Fruit fly (Drosophila melanogaster) whole organism, embryonic: ENCODE results near the gene h-cup.
A peak's percentile ranks its signal among the peaks of the same experiment; 100 is the strongest.

ENCODE experiments used
- Atf-2 ChIP-seq: fragments of 200-800 bp; sonication (Bioruptor generic); optimal IDR thresholded peaks from 2 replicates; lab custom pipeline; 2016; ENCODE audit warnings: missing biosample characterization, missing genetic modification characterization
- Bteb2 ChIP-seq: fragments of 200-800 bp; sonication (Bioruptor generic); optimal IDR thresholded peaks from 2 replicates; lab custom pipeline; 2016; ENCODE audit warnings: missing biosample characterization, missing genetic modification characterization
- CG10366 ChIP-seq: fragments of 200-800 bp; sonication (Bioruptor generic); IDR thresholded peaks from 2 replicates; pipeline ENCODE4 v1.3.6; 2022; ENCODE audit warnings: missing biosample characterization, missing genetic modification characterization
- CG1233 ChIP-seq: fragments of 200-800 bp; sonication (Bioruptor generic); optimal IDR thresholded peaks from 4 replicates; lab custom pipeline; 2018; ENCODE audit warnings: missing biosample characterization, mild to moderate bottlenecking, missing genetic modification characterization
- CG12942 ChIP-seq: fragments of 200-800 bp; sonication (Bioruptor generic); optimal IDR thresholded peaks from 3 replicates; lab custom pipeline; 2016; ENCODE audit warnings: missing biosample characterization, missing genetic modification characterization
- CG13624 ChIP-seq: fragments of 200-800 bp; sonication (Bioruptor generic); optimal IDR thresholded peaks from 2 replicates; lab custom pipeline; 2016; ENCODE audit warnings: missing biosample characterization, missing genetic modification characterization
- CG13775 ChIP-seq: fragments of 200-800 bp; sonication (Bioruptor generic); optimal IDR thresholded peaks from 3 replicates; lab custom pipeline; 2017; ENCODE audit warnings: missing biosample characterization, mild to moderate bottlenecking, missing genetic modification characterization
- CG17568 ChIP-seq: fragments of 200-800 bp; sonication (Bioruptor generic); optimal IDR thresholded peaks from 2 replicates; lab custom pipeline; 2018; ENCODE audit warnings: missing biosample characterization, mild to moderate bottlenecking, missing genetic modification characterization, moderate library complexity
- CG18262 ChIP-seq: fragments of 200-800 bp; optimal IDR thresholded peaks from 3 replicates; lab custom pipeline; 2019; ENCODE audit warnings: missing biosample characterization, mild to moderate bottlenecking, missing genetic modification characterization, moderate library complexity
- CG18619 ChIP-seq: fragments of 200-800 bp; sonication (Bioruptor generic); optimal IDR thresholded peaks from 3 replicates; lab custom pipeline; 2017; ENCODE audit warnings: missing biosample characterization, mild to moderate bottlenecking, missing genetic modification characterization
- CG18764 ChIP-seq: fragments of 200-800 bp; sonication (Bioruptor generic); optimal IDR thresholded peaks from 3 replicates; lab custom pipeline; 2016; ENCODE audit warnings: missing biosample characterization, missing genetic modification characterization
- CG2116 ChIP-seq: fragments of 200-800 bp; sonication (Bioruptor generic); optimal IDR thresholded peaks from 3 replicates; lab custom pipeline; 2018; ENCODE audit warnings: missing biosample characterization, mild to moderate bottlenecking, missing genetic modification characterization
- CG2129 ChIP-seq: fragments of 200-800 bp; sonication (Bioruptor generic); IDR thresholded peaks from 2 replicates; pipeline ENCODE4 v1.3.6; 2022; ENCODE audit warnings: missing biosample characterization, missing genetic modification characterization; ENCODE audit not compliant: partially characterized antibody
- CG31388 ChIP-seq: fragments of 200-800 bp; sonication (Bioruptor generic); optimal IDR thresholded peaks from 2 replicates; lab custom pipeline; 2016; ENCODE audit warnings: missing biosample characterization, missing genetic modification characterization
- CG4617 ChIP-seq: fragments of 200-800 bp; sonication (Bioruptor generic); optimal IDR thresholded peaks from 3 replicates; lab custom pipeline; 2016; ENCODE audit warnings: missing biosample characterization, missing genetic modification characterization, borderline replicate concordance
- CG4820 ChIP-seq: fragments of 200-800 bp; sonication (Bioruptor generic); optimal IDR thresholded peaks from 3 replicates; lab custom pipeline; 2016; ENCODE audit warnings: missing biosample characterization, missing genetic modification characterization
- CG5180 ChIP-seq: fragments of 200-800 bp; sonication (Bioruptor generic); optimal IDR thresholded peaks from 3 replicates; lab custom pipeline; 2017; ENCODE audit warnings: missing biosample characterization, missing genetic modification characterization, mild to moderate bottlenecking, moderate library complexity, missing genetic modification reagents
- CG6254 ChIP-seq: fragments of 200-800 bp; sonication (Bioruptor generic); optimal IDR thresholded peaks from 3 replicates; lab custom pipeline; 2017; ENCODE audit warnings: mild to moderate bottlenecking, missing biosample characterization, missing genetic modification reagents, missing genetic modification characterization
- CG6765 ChIP-seq: fragments of 200-800 bp; sonication (Bioruptor generic); optimal IDR thresholded peaks from 3 replicates; lab custom pipeline; 2017; ENCODE audit warnings: missing biosample characterization, mild to moderate bottlenecking, missing genetic modification characterization
- CG7963 ChIP-seq: fragments of 200-800 bp; sonication (Bioruptor generic); IDR thresholded peaks from 3 replicates; pipeline ENCODE4 v1.3.6; 2022; ENCODE audit warnings: missing biosample characterization, missing genetic modification characterization; ENCODE audit not compliant: partially characterized antibody
- CG8290 ChIP-seq, 3 experiments: fragments of 200-800 bp; sonication (Bioruptor generic); optimal IDR thresholded peaks; 2 replicates each; lab custom pipeline; 2016 to 2019; ENCODE audit warnings: missing biosample characterization in 3 of 3, missing genetic modification characterization in 3 of 3, mild to moderate bottlenecking in 2 of 3, moderate library complexity in 1 of 3
- CG9609 ChIP-seq: fragments of 200-800 bp; sonication (Bioruptor generic); optimal IDR thresholded peaks from 3 replicates; lab custom pipeline; 2016; ENCODE audit warnings: missing biosample characterization, missing genetic modification characterization
- D19A ChIP-seq: fragments of 200-800 bp; optimal IDR thresholded peaks from 3 replicates; lab custom pipeline; 2019; ENCODE audit warnings: missing biosample characterization, mild to moderate bottlenecking, missing genetic modification characterization, moderate library complexity
- Gug ChIP-seq: fragments of 200-800 bp; sonication (Bioruptor generic); IDR thresholded peaks from 4 replicates; pipeline ENCODE4 v1.3.6; 2022; ENCODE audit warnings: missing biosample characterization, missing genetic modification characterization
- Hr3 ChIP-seq: fragments of 200-800 bp; sonication (Bioruptor generic); optimal IDR thresholded peaks from 3 replicates; lab custom pipeline; 2016; ENCODE audit warnings: missing biosample characterization, missing genetic modification characterization
- MESR4 ChIP-seq: fragments of 200-800 bp; sonication (Bioruptor generic); optimal IDR thresholded peaks from 2 replicates; lab custom pipeline; 2018; ENCODE audit warnings: missing biosample characterization, mild to moderate bottlenecking, missing genetic modification characterization, moderate library complexity
- Mad ChIP-seq: fragments of 200-800 bp; sonication (Bioruptor generic); optimal IDR thresholded peaks from 2 replicates; lab custom pipeline; 2016; ENCODE audit warnings: missing biosample characterization, missing genetic modification characterization
- Poxn ChIP-seq: fragments of 200-800 bp; sonication (Bioruptor generic); IDR thresholded peaks from 2 replicates; pipeline ENCODE4 v1.3.6; 2022; ENCODE audit warnings: missing biosample characterization, missing genetic modification characterization
- Ravus ChIP-seq: fragments of 200-800 bp; sonication (Bioruptor generic); IDR thresholded peaks from 2 replicates; pipeline ENCODE4 v1.3.6; 2022; ENCODE audit warnings: missing biosample characterization, missing genetic modification characterization
- Six4 ChIP-seq: fragments of 200-800 bp; sonication (Bioruptor generic); optimal IDR thresholded peaks from 2 replicates; lab custom pipeline; 2016; ENCODE audit warnings: missing biosample characterization, missing genetic modification characterization
- Sry-δ ChIP-seq: fragments of 200-800 bp; sonication (Bioruptor generic); optimal IDR thresholded peaks from 2 replicates; lab custom pipeline; 2016; ENCODE audit warnings: missing biosample characterization, missing genetic modification characterization
- cad ChIP-seq: fragments of >200 bp; optimal IDR thresholded peaks from 2 replicates; lab custom pipeline; 2017; ENCODE audit warnings: missing biosample characterization, missing genetic modification characterization
- caup ChIP-seq: fragments of 200-800 bp; sonication (Bioruptor generic); optimal IDR thresholded peaks from 3 replicates; lab custom pipeline; 2017; ENCODE audit warnings: missing biosample characterization, mild to moderate bottlenecking, missing genetic modification characterization, moderate library complexity; ENCODE audit not compliant: severe bottlenecking
- dysf ChIP-seq: fragments of 200-800 bp; sonication (Bioruptor generic); IDR thresholded peaks from 3 replicates; pipeline ENCODE4 v1.3.6; 2022; ENCODE audit warnings: missing biosample characterization, missing genetic modification characterization
- en ChIP-seq: fragments of 200-800 bp; sonication (Bioruptor generic); optimal IDR thresholded peaks from 2 replicates; lab custom pipeline; 2016; ENCODE audit warnings: missing biosample characterization, missing genetic modification characterization
- fd102C ChIP-seq: fragments of 200-800 bp; sonication (Bioruptor generic); optimal IDR thresholded peaks from 2 replicates; lab custom pipeline; 2018; ENCODE audit warnings: missing biosample characterization, mild to moderate bottlenecking, missing genetic modification characterization, moderate library complexity
- gfzf ChIP-seq: fragments of 200-800 bp; sonication (Bioruptor generic); optimal IDR thresholded peaks from 2 replicates; lab custom pipeline; 2016; ENCODE audit warnings: missing biosample characterization, mild to moderate bottlenecking, missing genetic modification characterization, moderate library complexity
- her ChIP-seq: fragments of 200-800 bp; sonication (Bioruptor generic); optimal IDR thresholded peaks from 2 replicates; lab custom pipeline; 2016; ENCODE audit warnings: missing biosample characterization, missing genetic modification characterization
- hth ChIP-seq: fragments of >200 bp; optimal IDR thresholded peaks from 2 replicates; lab custom pipeline; 2017; ENCODE audit warnings: inconsistent platforms
- jigr1 ChIP-seq: fragments of 200-800 bp; sonication (Bioruptor generic); IDR thresholded peaks from 3 replicates; pipeline ENCODE4 v1.3.6; 2022; ENCODE audit warnings: missing biosample characterization, missing genetic modification characterization
- lab ChIP-seq: fragments of 200-800 bp; sonication (Bioruptor generic); optimal IDR thresholded peaks from 3 replicates; lab custom pipeline; 2017; ENCODE audit warnings: missing biosample characterization, missing genetic modification characterization, mild to moderate bottlenecking, moderate library complexity, missing genetic modification reagents
- nau ChIP-seq: fragments of 200-800 bp; sonication (Bioruptor generic); optimal IDR thresholded peaks from 3 replicates; lab custom pipeline; 2017; ENCODE audit warnings: missing biosample characterization, mild to moderate bottlenecking, missing genetic modification characterization, missing genetic modification reagents
- prd ChIP-seq, 3 experiments: fragments of >200 bp in 2 of 3; fragments of 200-800 bp in 1 of 3; sonication (Bioruptor generic) in 1 of 3; optimal IDR thresholded peaks in 2 of 3; IDR thresholded peaks in 1 of 3; 2 replicates in 2 of 3; 3 replicates in 1 of 3; pipeline versions ENCODE4 v1.3.6 to Lab custom; 2017 to 2022; ENCODE audit warnings: missing biosample characterization in 1 of 3, missing genetic modification characterization in 1 of 3
- repo ChIP-seq: fragments of 200-800 bp; sonication (Bioruptor generic); optimal IDR thresholded peaks from 2 replicates; lab custom pipeline; 2016; ENCODE audit warnings: missing biosample characterization, missing genetic modification characterization
- ro ChIP-seq: fragments of 200-800 bp; sonication (Bioruptor generic); IDR thresholded peaks from 2 replicates; pipeline ENCODE4 v1.3.6; 2022; ENCODE audit warnings: missing biosample characterization, missing genetic modification characterization
- schlank ChIP-seq: fragments of 200-800 bp; sonication (Bioruptor generic); optimal IDR thresholded peaks from 2 replicates; lab custom pipeline; 2018; ENCODE audit warnings: missing biosample characterization, mild to moderate bottlenecking, missing genetic modification characterization
- sens ChIP-seq: fragments of 200-800 bp; sonication (Bioruptor generic); peaks from one replicate; lab custom pipeline; 2016; ENCODE audit warnings: missing biosample characterization, missing genetic modification characterization
- tin ChIP-seq: fragments of 200-800 bp; sonication (Bioruptor generic); optimal IDR thresholded peaks from 3 replicates; lab custom pipeline; 2016; ENCODE audit warnings: missing biosample characterization, missing genetic modification characterization
- twi ChIP-seq: fragments of 200-800 bp; optimal IDR thresholded peaks from 2 replicates; lab custom pipeline; 2019; ENCODE audit warnings: missing biosample characterization, mild to moderate bottlenecking, missing genetic modification characterization, moderate library complexity
- vvl ChIP-seq: fragments of 200-800 bp; sonication (Bioruptor generic); IDR thresholded peaks from 2 replicates; pipeline ENCODE4 v1.3.6; 2022; ENCODE audit warnings: missing biosample characterization, missing genetic modification characterization
- zf30C ChIP-seq: fragments of 200-800 bp; sonication (Bioruptor generic); optimal IDR thresholded peaks from 3 replicates; lab custom pipeline; 2018; ENCODE audit warnings: missing biosample characterization, mild to moderate bottlenecking, missing genetic modification characterization

The h-cup gene

DNA sequence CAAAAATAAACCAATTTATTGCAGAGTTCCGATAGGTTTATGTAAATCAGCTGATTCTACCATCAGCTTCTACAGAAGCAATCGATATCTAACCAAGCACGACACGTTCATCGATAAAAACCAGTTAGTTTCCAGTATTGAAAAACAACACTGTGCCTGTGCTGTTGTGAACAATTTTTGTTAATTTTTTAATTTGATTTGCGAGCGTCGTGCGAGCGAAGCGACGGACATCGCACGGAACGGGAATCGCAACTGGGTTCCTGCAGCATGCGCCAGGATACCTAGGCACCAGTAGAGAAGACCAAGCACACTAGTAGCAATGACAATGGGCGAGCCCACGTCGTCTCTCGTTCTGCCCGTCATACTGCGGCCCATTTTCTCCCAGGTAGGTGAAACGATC, 10.9 kb downstream of the h-cup start, which contains the start of the genes Ccm3 and CG6136 (continued):
- TF ChIP-seq CG18764 (GFP tag; lab: Kevin White, UChicago) (peak; percentile 10), D19A (tag; lab: Kevin White, UChicago) (no peak), her (GFP tag; lab: Kevin White, UChicago) (peak; percentile 35), CG18262 (tag; lab: Kevin White, UChicago) (no peak), MESR4 (GFP tag; lab: Kevin White, UChicago) (peak; percentile 86), Poxn (GFP tag; lab: Robert Waterston, UW) (no peak), CG2116 (GFP tag; lab: Kevin White, UChicago) (peak; percentile 90), Hr3 (GFP tag; lab: Kevin White, UChicago) (peak; percentile 12), CG8290 (GFP tag; optimal IDR thresholded peaks at IDR 0.05; lab: Kevin White, UChicago) (no peak), CG8290 (tag; optimal IDR thresholded peaks at IDR 0.05; lab: Kevin White, UChicago) (peak in 1 of 2 experiments; percentile 69), CG6765 (GFP tag; lab: Kevin White, UChicago) (peak; percentile 52), Mad (GFP tag; lab: Kevin White, UChicago) (no peak), CG1233 (GFP tag; lab: Kevin White, UChicago) (no peak), lab (peak; percentile 61), Sry-δ (peak; percentile 80), en (GFP tag; lab: Kevin White, UChicago) (no peak), CG12942 (no peak), Six4 (GFP tag; lab: Kevin White, UChicago) (no peak), zf30C (GFP tag; lab: Kevin White, UChicago) (no peak), CG2129 (GFP tag; lab: Robert Waterston, UW) (peak; percentile 77), CG17568 (no peak), tin (GFP tag; lab: Kevin White, UChicago) (peak; percentile 7), CG10366 (GFP tag; lab: Robert Waterston, UW) (peak; percentile 23; the same call in 1 of the 2 replicates), caup (GFP tag; lab: Kevin White, UChicago) (peak; percentile 69), CG18619 (GFP tag; lab: Kevin White, UChicago) (peak; percentile 11), Ravus (GFP tag; lab: Robert Waterston, UW) (no peak), CG13624 (peak; percentile 74), repo (peak; percentile 39), schlank (no peak), CG31388 (GFP tag; lab: Kevin White, UChicago) (no peak), Atf-2 (GFP tag; lab: Kevin White, UChicago) (no peak), nau (GFP tag; lab: Kevin White, UChicago) (no peak), gfzf (GFP tag; lab: Kevin White, UChicago) (no peak), CG6254 (GFP tag; lab: Kevin White, UChicago) (no peak), dysf (GFP tag; lab: Robert Waterston, UW) (peak; percentile 43; the same call in 2 of the 3 replicates), CG7963 (GFP tag; lab: Robert Waterston, UW) (peak; percentile 83), CG5180 (GFP tag; lab: Kevin White, UChicago) (no peak), CG4820 (GFP tag; lab: Kevin White, UChicago) (no peak), CG9609 (GFP tag; lab: Kevin White, UChicago) (peak; percentile 15), Gug (GFP tag; lab: Robert Waterston, UW) (no peak), sens (peak; percentile 68), ro (GFP tag; lab: Robert Waterston, UW) (no peak), cad (no peak), Bteb2 (GFP tag; lab: Kevin White, UChicago) (peak; percentile 42), jigr1 (GFP tag; lab: Robert Waterston, UW) (no peak), CG4617 (peak; percentile 88), prd (optimal IDR thresholded peaks at IDR 0.05; lab: Kevin White, UChicago) (no peak), prd (GFP tag; IDR thresholded peaks at IDR 0.05; lab: Robert Waterston, UW) (peak; percentile 52; the same call in 1 of the 3 replicates), vvl (GFP tag; lab: Robert Waterston, UW) (peak; percentile 91), fd102C (GFP tag; lab: Kevin White, UChicago) (no peak), CG13775 (GFP tag; lab: Kevin White, UChicago) (no peak), twi (tag; lab: Kevin White, UChicago) (no peak), hth (lab: Kevin White, UChicago) (no peak)
